Fruit fly (Drosophila melanogaster) whole organism, embryonic: ENCODE results near the gene stg.
A peak's percentile ranks its signal among the peaks of the same experiment; 100 is the strongest.

ENCODE experiments used
- Bteb2 ChIP-seq: fragments of 200-800 bp; sonication (Bioruptor generic); optimal IDR thresholded peaks from 2 replicates; lab custom pipeline; 2016; ENCODE audit warnings: missing biosample characterization, missing genetic modification characterization
- CG10267 ChIP-seq: fragments of 200-800 bp; sonication (Bioruptor generic); optimal IDR thresholded peaks from 2 replicates; lab custom pipeline; 2018; ENCODE audit warnings: missing biosample characterization, mild to moderate bottlenecking, missing genetic modification characterization, moderate library complexity
- CG10959 ChIP-seq: fragments of 200-800 bp; sonication (Bioruptor generic); IDR thresholded peaks from 2 replicates; pipeline ENCODE4 v1.3.6; 2022; ENCODE audit warnings: missing biosample characterization, missing genetic modification characterization
- CG12155 ChIP-seq: fragments of 200-800 bp; sonication (Bioruptor generic); optimal IDR thresholded peaks from 3 replicates; lab custom pipeline; 2016; ENCODE audit warnings: missing biosample characterization, missing genetic modification characterization
- CG12299 ChIP-seq: fragments of 200-800 bp; sonication (Bioruptor generic); optimal IDR thresholded peaks from 2 replicates; lab custom pipeline; 2018; ENCODE audit warnings: missing biosample characterization, mild to moderate bottlenecking, missing genetic modification characterization
- CG14710 ChIP-seq: fragments of 200-800 bp; sonication (Bioruptor generic); optimal IDR thresholded peaks from 3 replicates; lab custom pipeline; 2019; ENCODE audit warnings: missing biosample characterization, mild to moderate bottlenecking, missing genetic modification characterization, moderate library complexity
- CG15011 ChIP-seq: fragments of 200-800 bp; sonication (Bioruptor generic); optimal IDR thresholded peaks from 3 replicates; lab custom pipeline; 2018; ENCODE audit warnings: missing biosample characterization, mild to moderate bottlenecking, missing genetic modification characterization
- CG15479 ChIP-seq: fragments of 200-800 bp; sonication (Bioruptor generic); optimal IDR thresholded peaks from 3 replicates; lab custom pipeline; 2019; ENCODE audit warnings: missing biosample characterization, mild to moderate bottlenecking, missing genetic modification characterization, moderate library complexity
- CG15696 ChIP-seq: fragments of 200-800 bp; sonication (Bioruptor generic); optimal IDR thresholded peaks from 2 replicates; lab custom pipeline; 2019; ENCODE audit warnings: missing biosample characterization, mild to moderate bottlenecking, missing genetic modification characterization, moderate library complexity
- CG17829 ChIP-seq: fragments of 200-800 bp; optimal IDR thresholded peaks from 2 replicates; lab custom pipeline; 2019; ENCODE audit warnings: missing biosample characterization, mild to moderate bottlenecking, missing genetic modification characterization, moderate library complexity
- CG18011 ChIP-seq: fragments of 200-800 bp; sonication (Bioruptor generic); optimal IDR thresholded peaks from 2 replicates; lab custom pipeline; 2017; ENCODE audit warnings: missing biosample characterization, missing genetic modification characterization, mild to moderate bottlenecking, moderate library complexity, missing genotype
- CG18262 ChIP-seq: fragments of 200-800 bp; optimal IDR thresholded peaks from 3 replicates; lab custom pipeline; 2019; ENCODE audit warnings: missing biosample characterization, mild to moderate bottlenecking, missing genetic modification characterization, moderate library complexity
- CG1832 ChIP-seq: fragments of 200-800 bp; sonication (Bioruptor generic); optimal IDR thresholded peaks from 2 replicates; lab custom pipeline; 2017; ENCODE audit warnings: missing biosample characterization, mild to moderate bottlenecking, missing genetic modification characterization, inconsistent platforms
- CG32767 ChIP-seq: fragments of 200-800 bp; sonication (Bioruptor generic); IDR thresholded peaks from 2 replicates; pipeline ENCODE4 v1.3.6; 2022; ENCODE audit warnings: missing biosample characterization, missing genetic modification characterization
- CG34422 ChIP-seq: fragments of 200-800 bp; sonication (Bioruptor generic); IDR thresholded peaks from 3 replicates; pipeline ENCODE4 v1.3.6; 2022; ENCODE audit warnings: missing biosample characterization, missing genetic modification characterization
- CG3726 ChIP-seq: fragments of 200-800 bp; sonication (Bioruptor generic); IDR thresholded peaks from 3 replicates; pipeline ENCODE4, ENCODE4 v1.3.6; 2022; ENCODE audit warnings: missing biosample characterization, missing genetic modification characterization
- CG6254 ChIP-seq: fragments of 200-800 bp; sonication (Bioruptor generic); optimal IDR thresholded peaks from 3 replicates; lab custom pipeline; 2017; ENCODE audit warnings: mild to moderate bottlenecking, missing biosample characterization, missing genetic modification reagents, missing genetic modification characterization
- CG7271 ChIP-seq: fragments of 200-800 bp; sonication (Bioruptor generic); optimal IDR thresholded peaks from 2 replicates; lab custom pipeline; 2018; ENCODE audit warnings: missing biosample characterization, mild to moderate bottlenecking, missing genetic modification characterization, moderate library complexity
- CHES-1-like ChIP-seq: fragments of 200-800 bp; sonication (Bioruptor generic); optimal IDR thresholded peaks from 2 replicates; lab custom pipeline; 2016; ENCODE audit warnings: missing biosample characterization, missing genetic modification characterization
- Doc3 ChIP-seq: fragments of 200-800 bp; sonication (Bioruptor generic); IDR thresholded peaks from 3 replicates; pipeline ENCODE4 v1.3.6; 2022; ENCODE audit warnings: missing biosample characterization, missing genetic modification characterization; ENCODE audit not compliant: partially characterized antibody
- Hsf ChIP-seq: fragments of 200-800 bp; sonication (Bioruptor generic); optimal IDR thresholded peaks from 3 replicates; lab custom pipeline; 2016; ENCODE audit warnings: missing biosample characterization, missing genetic modification characterization
- Pdp1 ChIP-seq, 2 experiments: fragments of 200-800 bp; sonication (Bioruptor generic); optimal IDR thresholded peaks; 3 replicates each; lab custom pipeline; 2016; ENCODE audit warnings: missing biosample characterization in 2 of 2, missing genetic modification characterization in 2 of 2, mild to moderate bottlenecking in 1 of 2, moderate library complexity in 1 of 2
- Ptx1 ChIP-seq: fragments of 200-800 bp; sonication (Bioruptor generic); IDR thresholded peaks from 2 replicates; pipeline ENCODE4 v1.3.6; 2022; ENCODE audit warnings: missing biosample characterization, missing genetic modification characterization
- Rfx ChIP-seq: fragments of 200-800 bp; sonication (Bioruptor generic); IDR thresholded peaks from 2 replicates; pipeline ENCODE4 v1.3.6; 2022; ENCODE audit warnings: missing biosample characterization, missing genetic modification characterization
- Rx ChIP-seq: fragments of 200-800 bp; sonication (Bioruptor generic); IDR thresholded peaks from 2 replicates; pipeline ENCODE4 v1.3.6; 2022; ENCODE audit warnings: missing biosample characterization, missing genetic modification characterization
- Xrp1 ChIP-seq: fragments of 200-800 bp; sonication (Bioruptor generic); IDR thresholded peaks from 2 replicates; pipeline ENCODE4 v1.3.6; 2022; ENCODE audit warnings: missing biosample characterization, missing genetic modification characterization
- aop ChIP-seq: fragments of 200-800 bp; sonication (Bioruptor generic); IDR thresholded peaks from 2 replicates; pipeline ENCODE4 v1.3.6; 2022; ENCODE audit warnings: missing biosample characterization, missing genetic modification characterization
- chn ChIP-seq: fragments of 200-800 bp; sonication (Bioruptor generic); optimal IDR thresholded peaks from 2 replicates; lab custom pipeline; 2016; ENCODE audit warnings: missing biosample characterization, missing genetic modification characterization
- dm ChIP-seq: fragments of 200-800 bp; sonication (Bioruptor generic); optimal IDR thresholded peaks from 3 replicates; lab custom pipeline; 2016; ENCODE audit warnings: missing biosample characterization, missing genetic modification characterization
- dmrt99B ChIP-seq: fragments of 200-800 bp; sonication (Bioruptor generic); optimal IDR thresholded peaks from 2 replicates; lab custom pipeline; 2018; ENCODE audit warnings: missing biosample characterization, mild to moderate bottlenecking, missing genetic modification characterization, moderate library complexity
- gcm2 ChIP-seq: fragments of 200-800 bp; sonication (Bioruptor generic); optimal IDR thresholded peaks from 2 replicates; lab custom pipeline; 2016; ENCODE audit warnings: missing biosample characterization, missing genetic modification characterization
- ham ChIP-seq: fragments of 200-800 bp; sonication (Bioruptor generic); IDR thresholded peaks from 2 replicates; pipeline ENCODE4 v1.3.6; 2022; ENCODE audit warnings: missing biosample characterization, missing genetic modification characterization
- lab ChIP-seq: fragments of 200-800 bp; sonication (Bioruptor generic); optimal IDR thresholded peaks from 3 replicates; lab custom pipeline; 2017; ENCODE audit warnings: missing biosample characterization, missing genetic modification characterization, mild to moderate bottlenecking, moderate library complexity, missing genetic modification reagents
- lola ChIP-seq, 3 experiments: fragments of >200 bp in 2 of 3; fragments of 200-800 bp in 1 of 3; sonication (Bioruptor generic) in 1 of 3; optimal IDR thresholded peaks; 2 replicates each; lab custom pipeline; 2017 to 2019; ENCODE audit warnings: missing biosample characterization in 3 of 3, missing genetic modification characterization in 3 of 3, mild to moderate bottlenecking in 1 of 3, moderate library complexity in 1 of 3
- nmo ChIP-seq: fragments of 200-800 bp; sonication (Bioruptor generic); optimal IDR thresholded peaks from 2 replicates; lab custom pipeline; 2018; ENCODE audit warnings: missing biosample characterization, mild to moderate bottlenecking, missing genetic modification characterization, moderate library complexity
- nom ChIP-seq: fragments of 200-800 bp; sonication (Bioruptor generic); optimal IDR thresholded peaks from 2 replicates; lab custom pipeline; 2017; ENCODE audit warnings: missing biosample characterization, missing genetic modification characterization, mild to moderate bottlenecking, moderate library complexity, missing genetic modification reagents
- pan ChIP-seq, 4 experiments: fragments of >200 bp in 3 of 4; fragments of 200-800 bp in 1 of 4; sonication (Bioruptor generic) in 1 of 4; optimal IDR thresholded peaks in 3 of 4; IDR thresholded peaks in 1 of 4; 2 replicates each; pipeline versions ENCODE4 v1.3.6 to Lab custom; 2017 to 2022; ENCODE audit warnings: missing biosample characterization in 2 of 4, missing genetic modification characterization in 2 of 4, mixed read lengths in 1 of 4
- phol ChIP-seq: fragments of 200-800 bp; sonication (Bioruptor generic); optimal IDR thresholded peaks from 3 replicates; lab custom pipeline; 2018; ENCODE audit warnings: missing biosample characterization, mild to moderate bottlenecking, missing genetic modification characterization, moderate library complexity
- prd ChIP-seq, 3 experiments: fragments of >200 bp in 2 of 3; fragments of 200-800 bp in 1 of 3; sonication (Bioruptor generic) in 1 of 3; optimal IDR thresholded peaks in 2 of 3; IDR thresholded peaks in 1 of 3; 2 replicates in 2 of 3; 3 replicates in 1 of 3; pipeline versions ENCODE4 v1.3.6 to Lab custom; 2017 to 2022; ENCODE audit warnings: missing biosample characterization in 1 of 3, missing genetic modification characterization in 1 of 3
- ranshi ChIP-seq: fragments of 200-800 bp; sonication (Bioruptor generic); IDR thresholded peaks from 2 replicates; pipeline ENCODE4 v1.3.6; 2022; ENCODE audit warnings: missing biosample characterization, missing genetic modification characterization
- repo ChIP-seq: fragments of 200-800 bp; sonication (Bioruptor generic); optimal IDR thresholded peaks from 2 replicates; lab custom pipeline; 2016; ENCODE audit warnings: missing biosample characterization, missing genetic modification characterization
- schlank ChIP-seq: fragments of 200-800 bp; sonication (Bioruptor generic); optimal IDR thresholded peaks from 2 replicates; lab custom pipeline; 2018; ENCODE audit warnings: missing biosample characterization, mild to moderate bottlenecking, missing genetic modification characterization
- sens ChIP-seq: fragments of 200-800 bp; sonication (Bioruptor generic); peaks from one replicate; lab custom pipeline; 2016; ENCODE audit warnings: missing biosample characterization, missing genetic modification characterization
- sob ChIP-seq: fragments of 200-800 bp; sonication (Bioruptor generic); IDR thresholded peaks from 2 replicates; pipeline ENCODE4 v1.3.6; 2022; ENCODE audit warnings: missing biosample characterization, missing genetic modification characterization
- twi ChIP-seq: fragments of 200-800 bp; optimal IDR thresholded peaks from 2 replicates; lab custom pipeline; 2019; ENCODE audit warnings: missing biosample characterization, mild to moderate bottlenecking, missing genetic modification characterization, moderate library complexity
- vvl ChIP-seq: fragments of 200-800 bp; sonication (Bioruptor generic); IDR thresholded peaks from 2 replicates; pipeline ENCODE4 v1.3.6; 2022; ENCODE audit warnings: missing biosample characterization, missing genetic modification characterization

stg gene

DNA sequence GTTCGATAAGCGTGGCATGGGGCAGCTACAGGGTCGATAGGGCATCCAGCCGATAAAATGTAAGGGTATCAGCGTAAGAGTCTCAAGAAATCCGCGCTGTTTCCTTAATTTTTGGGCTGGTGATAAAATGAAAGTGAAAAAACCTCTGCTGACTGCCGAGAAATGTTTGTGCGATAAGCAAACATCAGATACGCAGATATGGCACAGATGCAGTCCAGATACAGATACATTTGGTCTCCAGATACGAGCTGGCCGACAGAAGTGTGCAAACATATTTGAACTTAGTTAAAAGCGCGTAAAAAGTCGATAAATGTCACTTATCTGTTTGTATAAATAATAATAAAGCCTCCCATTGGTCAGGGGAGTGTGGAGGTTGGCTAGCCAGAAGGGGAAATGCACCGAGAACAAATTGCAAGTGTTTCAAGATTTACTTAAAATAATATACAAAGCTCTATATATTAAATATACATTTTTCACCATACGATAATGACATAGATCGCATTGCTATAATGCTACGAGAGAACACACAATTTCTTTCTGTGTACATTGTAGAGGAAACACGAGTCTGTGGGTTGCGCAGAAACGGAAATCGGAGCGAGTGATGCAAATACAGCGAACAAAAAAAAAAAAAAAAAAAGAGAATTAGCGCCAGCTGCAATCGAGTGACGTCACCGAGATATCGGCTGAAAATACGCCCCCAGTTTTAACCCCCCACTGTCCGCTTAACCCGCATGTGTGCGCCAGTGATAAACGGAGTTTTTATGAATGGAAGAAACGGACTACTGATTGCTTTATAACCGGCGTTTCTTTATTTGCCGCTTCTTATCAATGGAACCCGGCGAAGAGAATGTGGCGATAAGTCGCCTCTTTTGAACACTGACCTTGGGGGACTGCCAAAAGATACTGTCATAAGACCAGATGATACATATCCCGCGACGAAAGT is 35.3 kb upstream of the stg start (continued):
- TF ChIP-seq CG6254 (GFP tag; lab: Kevin White, UChicago) = no peak
- TF ChIP-seq lab = peak; percentile 27
- no peak for TF ChIP-seq gcm2 (GFP tag; lab: Kevin White, UChicago)
- no peak for TF ChIP-seq CG1832 (GFP tag; lab: Kevin White, UChicago)
- no peak for TF ChIP-seq CG15011 (GFP tag; lab: Kevin White, UChicago)
- TF ChIP-seq Xrp1 (GFP tag; lab: Robert Waterston, UW) = peak; percentile 60
- peak; percentile 14 for TF ChIP-seq nmo (GFP tag; lab: Kevin White, UChicago)
- 0 out of 2 replicates have a peak, but pooled peaks have one; percentile 35 for TF ChIP-seq Rx
- TF ChIP-seq nom (GFP tag; lab: Kevin White, UChicago) = peak; percentile 37
- TF ChIP-seq CG18262 (tag; lab: Kevin White, UChicago) = peak; percentile 36
- TF ChIP-seq sens = peak; percentile 7
- no peak for TF ChIP-seq CG7271
- TF ChIP-seq CHES-1-like (GFP tag; lab: Kevin White, UChicago) = no peak
- TF ChIP-seq Doc3 (GFP tag; lab: Robert Waterston, UW) = no peak
- TF ChIP-seq sob = peak; percentile 31; the same call in 1 of the 2 replicates
- TF ChIP-seq CG10267 (tag; lab: Kevin White, UChicago) = peak; percentile 9
- no peak for TF ChIP-seq lola (GFP tag; optimal IDR thresholded peaks at IDR 0.05; lab: Kevin White, UChicago)
- no peak for TF ChIP-seq repo (GFP tag; lab: Kevin White, UChicago)
- TF ChIP-seq dmrt99B (tag; lab: Kevin White, UChicago) = peak; percentile 2
- peak; percentile 9 for TF ChIP-seq CG14710 (tag; lab: Kevin White, UChicago)
- TF ChIP-seq CG17829 (tag; lab: Kevin White, UChicago) = peak; percentile 15
- TF ChIP-seq CG3726 = 0 out of 3 replicates have a peak, but pooled peaks have one; percentile 7
- no peak for TF ChIP-seq pan (optimal IDR thresholded peaks at IDR 0.05; lab: Kevin White, UChicago)
- TF ChIP-seq pan (GFP tag; optimal IDR thresholded peaks at IDR 0.05 in 1 of 2, IDR thresholded peaks at IDR 0.05 in 1 of 2) = peak in 1 of 2 experiments; percentile 31
- no peak for TF ChIP-seq Hsf (GFP tag; lab: Kevin White, UChicago)
- no peak for TF ChIP-seq prd (optimal IDR thresholded peaks at IDR 0.05; lab: Kevin White, UChicago)
- peak; percentile 64; the same call in 2 of the 3 replicates for TF ChIP-seq prd (GFP tag; IDR thresholded peaks at IDR 0.05; lab: Robert Waterston, UW)
- no peak for TF ChIP-seq CG32767 (GFP tag; lab: Robert Waterston, UW)
- TF ChIP-seq Bteb2 = no peak
- no peak for TF ChIP-seq schlank (tag; lab: Kevin White, UChicago)
- peak; percentile 42; the same call in 1 of the 2 replicates for TF ChIP-seq Ptx1
- peak; percentile 54 for TF ChIP-seq twi (tag; lab: Kevin White, UChicago)
- TF ChIP-seq CG15696 = peak; percentile 17
- TF ChIP-seq phol (tag; lab: Kevin White, UChicago) = peak; percentile 42
- peak; percentile 53; the same call in 1 of the 2 replicates for TF ChIP-seq CG10959 (GFP tag; lab: Robert Waterston, UW)
- TF ChIP-seq Pdp1 (GFP tag; optimal IDR thresholded peaks at IDR 0.05; lab: Kevin White, UChicago) = no peak
- no peak for TF ChIP-seq dm (GFP tag; lab: Kevin White, UChicago)
- no peak for TF ChIP-seq chn (GFP tag; lab: Kevin White, UChicago)
- no peak for TF ChIP-seq CG18011 (GFP tag; lab: Kevin White, UChicago)
- TF ChIP-seq vvl (GFP tag; lab: Robert Waterston, UW) = peak; percentile 49; the same call in 1 of the 2 replicates
- TF ChIP-seq CG15479 (GFP tag; lab: Kevin White, UChicago) = peak; percentile 60
- no peak for TF ChIP-seq ham (GFP tag; lab: Robert Waterston, UW)
- no peak for TF ChIP-seq CG12155 (GFP tag; lab: Kevin White, UChicago)
- TF ChIP-seq CG34422 = peak; percentile 22; the same call in 1 of the 3 replicates
- TF ChIP-seq ranshi = no peak; the same call in 1 of the 2 replicates
- TF ChIP-seq aop = no peak
- 0 out of 2 replicates have a peak, but pooled peaks have one; percentile 18 for TF ChIP-seq Rfx (GFP tag; lab: Robert Waterston, UW)
- TF ChIP-seq CG12299 (tag; lab: Kevin White, UChicago) = no peak
